Worm (Caenorhabditis elegans): ENCODE measurements around the gene F32E10.5.

ce11 chrIV:7573944-7574343, 4.2 kb downstream of the F32E10.5 start:
- peak; percentile 55 for TF ChIP-seq lin-13 (GFP tag; optimal IDR thresholded peaks at IDR 0.05)
- TF ChIP-seq blmp-1 (tag; optimal IDR thresholded peaks at IDR 0.05): peak; percentile 55
- TF ChIP-seq snpc-4 (tag; optimal IDR thresholded peaks at IDR 0.05): peak; percentile 45
- TF ChIP-seq sptf-1 (tag; optimal IDR thresholded peaks at IDR 0.05): no peak
- TF ChIP-seq lin-15B (tag; optimal IDR thresholded peaks at IDR 0.05): peak; percentile 15
- no peak for TF ChIP-seq egl-27 (tag; optimal IDR thresholded peaks at IDR 0.05)
- no peak for TF ChIP-seq ama-1 (optimal IDR thresholded peaks at IDR 0.05)
- peak; percentile 54 for TF ChIP-seq ztf-4 (tag; optimal IDR thresholded peaks at IDR 0.05)
- TF ChIP-seq nhr-20 (tag; optimal IDR thresholded peaks at IDR 0.05): peak; percentile 59
- TF ChIP-seq efl-1 (optimal IDR thresholded peaks at IDR 0.05): peak; percentile 53 to 60
- TF ChIP-seq efl-1 (GFP tag; optimal IDR thresholded peaks at IDR 0.05 in 1 of 2): peak; percentile 52 to 95
- peak; percentile 59 for TF ChIP-seq nhr-77 (tag; optimal IDR thresholded peaks at IDR 0.05)

All from whole organism, L1 larva.